Worm (Caenorhabditis elegans) whole organism, L4/young adult: ENCODE data around the gene nhr-219.

Experiments used
- W03F9.2 ChIP-seq: fragments of 150-350 bp; optimal IDR thresholded peaks from 2 replicates; lab custom pipeline; 2014; ENCODE audit warnings: missing biosample characterization, missing genetic modification characterization
- dao-5 ChIP-seq: sonication (generic microtip); optimal IDR thresholded peaks from 2 replicates; lab custom pipeline; 2016; ENCODE audit warnings: missing genotype, missing genetic modification characterization, moderate library complexity, missing compliant biosample characterization
- him-1 ChIP-seq: sonication (generic microtip); optimal IDR thresholded peaks from 2 replicates; lab custom pipeline; 2016; ENCODE audit warnings: missing genotype, missing genetic modification reagents, missing genetic modification characterization, missing compliant biosample characterization

nhr-219 gene

DNA sequence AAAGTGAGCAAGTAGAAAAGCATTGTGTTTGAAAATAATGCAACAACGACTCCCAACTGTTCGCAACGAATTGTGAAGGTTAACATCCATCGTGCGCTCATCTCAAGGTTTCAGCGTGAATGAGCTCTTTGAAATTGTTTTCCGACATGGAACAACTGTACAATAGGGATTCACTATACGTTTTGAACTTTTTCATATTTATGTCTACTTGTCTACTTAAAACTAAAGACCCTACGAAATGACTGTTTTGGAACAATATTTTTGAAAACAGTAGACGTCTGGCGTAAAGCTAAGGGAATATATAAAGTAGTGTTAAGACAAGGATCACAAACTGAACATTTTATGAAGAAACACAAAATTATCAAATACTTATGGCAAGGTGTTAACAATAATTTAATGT is 17.6 kb upstream of the nhr-219 start, which contains the start of gene str-86:
Gene str-86 (minus strand): TSS at position 101 of the 400 bp plus-strand sequence.
- TF ChIP-seq dao-5 (tag; lab: Kevin White, UChicago) (no peak), him-1 (tag; lab: Kevin White, UChicago) (no peak), W03F9.2 (tag; lab: Kevin White, UChicago) (no peak)

- TF ChIP-seq W03F9.2 (tag; lab: Kevin White, UChicago), result no peak
- TF ChIP-seq dao-5 (tag; lab: Kevin White, UChicago), result no peak
- no peak for TF ChIP-seq him-1 (tag; lab: Kevin White, UChicago)
Observed at ce11 chrV:8980845-8981244, 14.9 kb upstream of the nhr-219 start, which contains the start of gene str-84. str-84 (minus strand) TSS chrV:8980945.

DNA sequence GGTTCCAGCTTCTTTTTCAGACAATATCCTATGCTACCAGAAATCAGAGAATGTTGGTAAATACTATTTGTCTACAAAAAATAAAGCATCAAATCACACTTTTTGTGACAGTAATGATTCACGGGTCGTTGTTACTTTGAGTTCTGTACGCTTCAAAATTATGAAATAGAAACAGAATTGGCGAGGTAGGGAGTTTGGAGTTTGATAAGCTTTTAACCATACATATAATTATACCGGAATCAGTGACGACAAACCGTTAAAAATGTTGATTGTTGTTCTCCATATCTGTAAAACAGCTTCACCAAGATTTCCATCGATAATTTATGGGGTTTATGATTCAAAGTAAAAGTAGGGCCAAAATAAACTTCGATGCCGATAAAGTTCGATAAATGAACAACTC is 11.9 kb upstream of the nhr-219 start:
- TF ChIP-seq him-1 (tag; lab: Kevin White, UChicago), result no peak
- TF ChIP-seq W03F9.2 (tag; lab: Kevin White, UChicago), result no peak
- TF ChIP-seq dao-5 (tag; lab: Kevin White, UChicago), result no peak

DNA sequence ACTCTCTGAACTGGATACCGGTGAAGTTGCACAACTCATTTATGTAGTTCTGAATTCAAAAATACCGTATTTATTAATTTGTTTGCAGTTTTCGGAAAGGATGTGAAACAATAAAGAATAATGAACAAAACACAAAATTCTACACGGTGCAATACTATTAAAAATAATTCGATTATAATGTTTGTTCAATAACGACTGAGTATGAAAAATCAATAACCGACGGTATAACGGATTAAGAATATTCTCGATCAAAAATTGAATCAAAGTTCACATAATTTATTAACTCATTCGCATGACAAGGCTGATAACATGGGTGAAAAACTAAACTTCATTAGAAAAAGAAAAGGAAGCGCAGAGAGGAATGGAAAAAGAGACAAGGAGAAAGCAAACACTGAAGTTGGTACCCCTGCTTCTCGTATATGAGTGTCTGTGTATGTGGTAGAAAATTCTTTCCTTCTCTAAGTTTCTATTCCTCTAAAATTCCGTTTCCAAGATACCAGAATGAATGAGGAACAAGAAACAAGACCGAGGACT is 9.0 kb upstream of the nhr-219 start, which contains the start of gene nhr-143:
Gene nhr-143 (minus strand): TSS at position 51 of the 534 bp plus-strand sequence.
- TF ChIP-seq him-1 (tag; lab: Kevin White, UChicago), result no peak
- no peak for TF ChIP-seq dao-5 (tag; lab: Kevin White, UChicago)
- TF ChIP-seq W03F9.2 (tag; lab: Kevin White, UChicago), result no peak

- no peak for TF ChIP-seq W03F9.2 (tag; lab: Kevin White, UChicago)
- TF ChIP-seq him-1 (tag; lab: Kevin White, UChicago), result no peak
- no peak for TF ChIP-seq dao-5 (tag; lab: Kevin White, UChicago)
Observed at ce11 chrV:8972271-8972670, 6.3 kb upstream of the nhr-219 start, which contains the start of gene nhr-195. nhr-195 (minus strand) TSS chrV:8972371.

DNA sequence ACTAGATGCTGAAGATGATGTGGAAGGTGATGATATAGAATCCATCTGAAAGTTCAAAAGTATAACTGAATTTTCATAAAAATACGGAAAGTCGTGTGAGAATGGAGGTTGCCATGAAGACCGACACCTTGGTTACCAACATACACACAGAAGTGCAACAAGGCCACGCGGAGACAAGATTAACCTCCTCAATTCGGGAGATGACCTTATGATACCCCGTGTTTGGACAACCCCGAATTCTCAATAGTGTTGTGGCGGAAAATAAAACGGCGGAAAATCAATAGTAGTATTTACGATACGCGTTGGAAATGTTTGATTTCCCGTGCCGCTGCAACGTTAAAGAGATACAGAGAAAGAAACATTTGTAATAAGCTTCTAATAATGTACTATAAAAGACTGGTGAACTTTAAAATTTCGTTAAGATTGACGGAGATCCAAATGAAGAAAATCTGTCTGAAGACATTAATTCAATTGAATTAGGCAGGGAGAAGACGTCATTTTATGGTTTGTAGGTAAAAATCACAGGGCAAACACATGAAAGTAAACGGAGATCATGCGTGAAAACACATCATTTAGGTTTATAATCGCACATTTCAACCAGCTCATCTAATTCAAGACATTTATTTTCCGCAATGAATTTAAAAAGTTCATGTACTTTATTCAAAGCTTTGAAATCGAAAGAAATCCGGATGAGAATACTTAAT is 1.8 kb downstream of the nhr-219 start, which contains the start of gene nhr-44:
Gene nhr-44 (minus strand): TSS at position 51 of the 704 bp plus-strand sequence.
- TF ChIP-seq W03F9.2 (tag; lab: Kevin White, UChicago), result no peak
- TF ChIP-seq him-1 (tag; lab: Kevin White, UChicago), result no peak
- TF ChIP-seq dao-5 (tag; lab: Kevin White, UChicago), result no peak

DNA sequence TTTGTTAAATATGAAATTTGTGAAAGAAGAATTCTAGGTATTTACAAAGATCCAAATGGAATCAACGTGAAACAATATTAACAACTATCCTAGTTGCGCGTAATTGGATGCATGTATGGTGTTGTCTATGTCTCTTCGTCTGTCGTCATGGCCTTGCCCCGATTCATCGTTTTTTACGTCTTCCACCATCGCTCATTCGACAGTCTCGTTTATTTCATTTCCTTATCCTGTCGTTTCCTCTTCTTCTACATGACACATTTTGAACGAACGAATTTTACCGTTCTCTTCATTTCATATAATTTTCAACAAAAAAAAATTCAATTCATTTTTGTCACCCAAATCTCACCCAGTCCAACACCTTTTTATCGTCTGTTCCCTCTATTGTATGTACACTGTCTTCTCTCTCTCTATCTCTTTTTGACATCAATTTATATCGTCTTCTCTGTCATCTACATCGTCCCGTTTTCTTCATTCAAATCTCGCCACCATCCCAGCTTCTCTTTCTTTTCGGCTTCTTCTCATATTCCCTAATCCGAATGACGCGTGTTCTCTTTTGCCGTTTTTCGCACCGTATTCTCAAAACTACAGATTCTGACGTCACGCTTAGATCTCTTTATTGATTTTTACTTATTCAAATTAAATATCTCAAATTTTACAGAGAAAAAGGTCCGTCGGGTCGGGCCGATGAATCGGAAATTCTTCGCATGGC is 9.4 kb downstream of the nhr-219 start, which contains the start of gene ttc-17:
Gene ttc-17 (plus strand): TSS at position 659 of the 709 bp plus-strand sequence.
- TF ChIP-seq dao-5 (tag; lab: Kevin White, UChicago), result no peak

DNA sequence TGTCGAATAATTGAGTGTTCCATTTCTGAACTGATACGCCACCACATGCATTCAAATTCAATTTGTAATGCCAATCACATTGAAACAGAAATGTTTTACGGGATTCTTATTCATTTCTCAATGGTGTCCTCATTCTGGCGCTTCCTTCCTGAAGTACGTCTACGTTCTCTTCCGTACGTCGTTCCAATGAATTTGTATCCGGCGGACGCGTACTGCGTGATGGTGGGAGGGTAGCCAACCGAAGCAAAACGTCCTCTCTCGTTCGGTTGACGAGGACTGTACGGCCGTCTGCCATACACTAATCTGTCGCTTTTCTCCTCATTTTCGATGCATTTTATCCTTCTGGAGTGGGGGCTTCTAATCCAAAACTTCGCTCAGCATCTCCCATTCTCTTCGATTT is 16.1 kb downstream of the nhr-219 start:
- TF ChIP-seq dao-5 (tag; lab: Kevin White, UChicago) (no peak), him-1 (tag; lab: Kevin White, UChicago) (no peak), W03F9.2 (tag; lab: Kevin White, UChicago) (no peak)

- no peak for TF ChIP-seq W03F9.2 (tag; lab: Kevin White, UChicago)
- TF ChIP-seq him-1 (tag; lab: Kevin White, UChicago), result no peak
- no peak for TF ChIP-seq dao-5 (tag; lab: Kevin White, UChicago)
Observed at ce11 chrV:8948996-8949395, 17.0 kb downstream of the nhr-219 start.

DNA sequence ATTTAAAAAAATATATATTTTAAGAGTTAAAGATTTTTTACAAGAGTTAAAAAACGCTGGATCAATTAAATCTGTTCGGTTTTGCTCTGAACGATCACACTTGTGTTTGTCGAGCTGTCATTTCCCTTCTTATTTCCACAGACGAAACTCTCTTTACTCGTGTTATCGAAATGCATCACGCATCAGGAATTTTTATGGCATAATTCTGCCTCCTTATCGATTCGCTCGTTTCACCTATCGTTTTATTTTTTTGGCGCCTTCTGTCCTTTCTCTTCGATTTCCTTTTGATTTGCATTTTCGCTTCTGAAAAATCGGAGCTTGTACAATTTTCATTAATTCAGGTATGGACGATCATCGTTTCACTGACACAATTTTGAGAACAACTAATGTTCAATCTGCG is 17.6 kb downstream of the nhr-219 start:
- TF ChIP-seq dao-5 (tag; lab: Kevin White, UChicago), result no peak
- no peak for TF ChIP-seq him-1 (tag; lab: Kevin White, UChicago)
- TF ChIP-seq W03F9.2 (tag; lab: Kevin White, UChicago), result no peak

DNA sequence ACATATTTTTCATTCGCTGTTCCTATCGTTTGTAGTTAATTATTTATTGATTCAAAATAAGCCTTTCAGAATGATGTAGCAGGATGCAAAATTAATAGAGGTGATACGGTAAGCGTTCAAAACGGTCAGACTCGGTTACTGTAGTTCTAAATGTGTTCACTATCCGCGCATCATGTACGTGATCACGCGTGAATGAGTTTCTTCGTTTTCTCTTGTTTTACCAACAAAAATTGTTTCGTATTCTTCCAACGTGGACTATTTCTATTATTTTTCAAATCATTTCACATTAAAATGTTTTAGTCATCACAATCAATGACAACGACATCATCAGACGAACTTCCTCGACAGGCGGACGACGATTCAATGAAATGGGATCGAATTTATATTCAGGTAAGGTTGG is 18.5 kb downstream of the nhr-219 start, which contains the start of gene gck-1:
Gene gck-1 (plus strand): TSS at position 301 of the 400 bp plus-strand sequence.
- TF ChIP-seq W03F9.2 (tag; lab: Kevin White, UChicago) (no peak), him-1 (tag; lab: Kevin White, UChicago) (no peak), dao-5 (tag; lab: Kevin White, UChicago) (no peak)

- no peak for TF ChIP-seq W03F9.2 (tag; lab: Kevin White, UChicago)
Observed at ce11 chrV:8946142-8946541, 19.8 kb downstream of the nhr-219 start.

DNA sequence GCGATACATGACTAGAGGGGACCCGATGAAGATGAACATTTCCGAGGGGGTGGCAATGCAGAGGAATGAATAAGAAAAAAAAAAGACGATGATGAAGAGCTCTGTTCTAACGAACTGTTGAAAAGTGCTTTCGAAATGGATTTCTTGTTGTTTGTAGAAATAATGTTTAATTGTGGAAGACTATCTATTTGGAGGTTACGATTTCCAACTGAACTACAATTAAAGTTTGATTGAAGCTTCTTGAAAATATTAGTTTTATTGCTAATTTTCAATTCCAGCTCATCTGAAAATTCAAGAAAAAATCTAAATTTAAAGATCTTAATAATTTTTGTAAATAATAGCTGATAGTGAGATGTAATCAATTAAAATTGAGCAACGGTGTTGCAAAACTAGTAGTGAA is 21.5 kb downstream of the nhr-219 start:
- TF ChIP-seq him-1 (tag; lab: Kevin White, UChicago), result no peak
- no peak for TF ChIP-seq dao-5 (tag; lab: Kevin White, UChicago)
- TF ChIP-seq W03F9.2 (tag; lab: Kevin White, UChicago), result no peak
